Fruit fly (Drosophila melanogaster): ENCODE measurements around the gene Ku80.

Ku80 gene

DNA sequence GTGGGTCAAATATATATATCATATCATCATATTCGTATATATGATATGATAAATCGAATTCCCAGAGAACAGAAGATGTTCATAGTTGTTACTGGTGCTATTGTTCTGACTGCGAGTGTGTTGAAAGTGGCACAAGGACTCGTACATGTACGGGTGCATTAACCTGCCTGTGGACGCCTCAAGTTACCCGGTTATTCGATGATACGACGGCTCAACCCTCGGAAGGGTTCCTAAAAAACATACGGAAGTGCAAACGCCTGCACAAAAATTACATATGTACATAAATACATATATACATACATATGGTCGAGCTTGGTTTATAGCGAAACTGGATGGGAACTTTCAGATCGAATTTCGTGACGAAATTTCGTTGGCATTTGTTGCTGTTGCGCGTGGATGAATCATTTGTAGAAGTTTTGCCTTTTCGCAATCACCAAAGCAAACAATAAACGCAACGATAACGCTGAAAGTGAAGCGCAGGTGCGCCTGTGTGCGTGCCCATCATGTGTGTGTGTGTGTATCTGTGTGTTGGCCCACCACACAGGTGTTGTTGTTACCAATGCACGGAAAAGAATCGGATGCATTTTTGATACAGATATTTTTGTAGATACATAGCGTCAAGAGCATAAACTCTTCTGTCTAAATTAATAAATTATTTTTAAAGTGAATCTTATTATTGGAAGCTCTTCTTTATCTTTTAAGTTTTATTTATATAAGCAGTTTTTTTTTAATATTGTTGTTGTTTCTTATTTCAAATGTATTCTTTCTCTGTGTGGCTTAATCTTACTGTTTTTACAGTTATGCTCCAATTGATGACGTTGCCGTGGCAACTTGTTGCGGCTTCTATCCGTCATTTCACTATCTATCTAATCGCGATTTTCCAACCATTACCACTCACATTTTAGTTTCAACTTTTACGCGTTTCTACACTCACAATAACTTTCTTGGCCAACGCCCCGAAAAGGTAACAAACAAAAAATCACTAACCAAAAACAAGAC, 9.3 kb downstream of the Ku80 start (continued):
- TF ChIP-seq CG1621 (tag; optimal IDR thresholded peaks at IDR 0.05) (no peak), CG34406 (GFP tag; optimal IDR thresholded peaks at IDR 0.05) (peak; percentile 90), pdm3 (GFP tag; optimal IDR thresholded peaks at IDR 0.05) (peak; percentile 83), fkh (GFP tag; optimal IDR thresholded peaks at IDR 0.05) (peak; percentile 62), Lpt (GFP tag; optimal IDR thresholded peaks at IDR 0.05) (peak; percentile 67), topi (GFP tag; optimal IDR thresholded peaks at IDR 0.05) (peak; percentile 88), ss (GFP tag; optimal IDR thresholded peaks at IDR 0.05) (peak; percentile 27 to 29), Hr39 (GFP tag; optimal IDR thresholded peaks at IDR 0.05) (peak; percentile 70), Gug (GFP tag; IDR thresholded peaks at IDR 0.05) (peak; percentile 84), CG9139 (GFP tag; optimal IDR thresholded peaks at IDR 0.05) (no peak), Smox (GFP tag; optimal IDR thresholded peaks at IDR 0.05) (peak; percentile 82), Eip93F (GFP tag; optimal IDR thresholded peaks at IDR 0.05) (peak; percentile 27), CG10669 (GFP tag; optimal IDR thresholded peaks at IDR 0.05) (peak; percentile 74), CG10631 (GFP tag; optimal IDR thresholded peaks at IDR 0.05) (peak; percentile 78), Blimp-1 (GFP tag; optimal IDR thresholded peaks at IDR 0.05) (peak; percentile 86), salr (GFP tag; optimal IDR thresholded peaks at IDR 0.05) (no peak), CG6808 (GFP tag; optimal IDR thresholded peaks at IDR 0.05) (no peak), Hr38 (GFP tag; optimal IDR thresholded peaks at IDR 0.05) (no peak), acj6 (GFP tag; optimal IDR thresholded peaks at IDR 0.05) (peak; percentile 88), CG6854 (GFP tag; optimal IDR thresholded peaks at IDR 0.05) (peak; percentile 35), CG8319 (GFP tag; optimal IDR thresholded peaks at IDR 0.05) (peak; percentile 77), Sox15 (GFP tag; optimal IDR thresholded peaks at IDR 0.05) (peak; percentile 56), Met (GFP tag; optimal IDR thresholded peaks at IDR 0.05) (peak; percentile 78), CG3919 (GFP tag; optimal IDR thresholded peaks at IDR 0.05) (peak; percentile 82), fd85E (GFP tag; optimal IDR thresholded peaks at IDR 0.05) (no peak), Eip78C (GFP tag) (peak; percentile 97), CG8632 (GFP tag; optimal IDR thresholded peaks at IDR 0.05) (peak; percentile 82), Ets96B (tag; optimal IDR thresholded peaks at IDR 0.05) (peak; percentile 78), CG8119 (GFP tag; IDR thresholded peaks at IDR 0.05) (peak; percentile 91), CG11294 (GFP tag; IDR thresholded peaks at IDR 0.05) (peak; percentile 71), eg (GFP tag; IDR thresholded peaks at IDR 0.05) (peak; percentile 91), cyc (GFP tag; optimal IDR thresholded peaks at IDR 0.05) (peak; percentile 86)

DNA sequence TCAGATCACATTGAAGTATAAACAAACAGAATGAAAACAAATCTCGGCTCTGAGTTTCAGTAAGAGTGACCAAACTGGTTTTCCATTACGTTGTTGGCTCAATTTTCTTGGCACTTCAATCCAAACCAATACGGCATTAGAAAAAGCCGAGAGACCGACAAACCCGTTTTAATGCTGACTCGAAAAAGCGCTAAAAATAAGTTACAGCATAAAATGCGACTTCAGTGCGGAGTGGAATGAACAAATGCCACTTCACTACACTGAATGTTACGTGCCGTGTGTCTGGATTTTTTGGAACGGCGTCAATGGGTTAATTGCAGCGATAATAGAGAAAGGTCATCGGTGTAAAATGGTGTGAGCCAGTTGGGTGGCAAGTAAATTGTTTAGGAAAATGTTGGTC, 10.3 kb downstream of the Ku80 start:
- no peak for TF ChIP-seq Sox14 (GFP tag; optimal IDR thresholded peaks at IDR 0.05)
- no peak for TF ChIP-seq CG6792 (GFP tag; optimal IDR thresholded peaks at IDR 0.05)
- TF ChIP-seq CG15336 (GFP tag; IDR thresholded peaks at IDR 0.05), result 0 out of 2 replicates have a peak, but pooled peaks have one; percentile 20
- peak; percentile 39; the same call in 2 of the 3 replicates for TF ChIP-seq eg (GFP tag; IDR thresholded peaks at IDR 0.05)

dm6 chr2L:15752096-15752495, 18.9 kb downstream of the Ku80 start, which contains the start of gene Mtr4:
Mtr4 (plus strand) TSS chr2L:15752263.
- no peak for TF ChIP-seq Hr39 (GFP tag; optimal IDR thresholded peaks at IDR 0.05)
- no peak for TF ChIP-seq svp (GFP tag)
- TF ChIP-seq cyc (GFP tag; optimal IDR thresholded peaks at IDR 0.05), result no peak
- TF ChIP-seq Gug (GFP tag; IDR thresholded peaks at IDR 0.05), result no peak
- no peak for TF ChIP-seq Met (GFP tag; optimal IDR thresholded peaks at IDR 0.05)
- TF ChIP-seq CG16779 (tag; optimal IDR thresholded peaks at IDR 0.05), result no peak
- no peak for TF ChIP-seq CG34406 (GFP tag; optimal IDR thresholded peaks at IDR 0.05)

All from whole organism, prepupa.